Worm (Caenorhabditis elegans): ENCODE measurements around the gene sir-2.2.

The sir-2.2 gene

ce11 chrX:13349230-13350122 is 21.6 kb downstream of the sir-2.2 start (continued):
- TF ChIP-seq ztf-18 (tag; optimal IDR thresholded peaks at IDR 0.05) (no peak), F39B2.1 (GFP tag; IDR thresholded peaks at IDR 0.05) (no peak), Y56A3A.18 (GFP tag; IDR thresholded peaks at IDR 0.05) (peak; percentile 44), F57A8.1 (GFP tag; optimal IDR thresholded peaks at IDR 0.05) (no peak), aptf-3 (GFP tag; IDR thresholded peaks at IDR 0.05) (no peak), atf-7 (tag; optimal IDR thresholded peaks at IDR 0.05) (peak; percentile 39), ceh-27 (GFP tag; optimal IDR thresholded peaks at IDR 0.05) (no peak), sea-2 (GFP tag; IDR thresholded peaks at IDR 0.05) (no peak), ccch-3 (GFP tag; optimal IDR thresholded peaks at IDR 0.05) (no peak), F49E8.2 (tag; optimal IDR thresholded peaks at IDR 0.05; ENCODE audit: insufficient read depth) (no peak), nhr-179 (tag; optimal IDR thresholded peaks at IDR 0.05) (no peak), ceh-58 (GFP tag; IDR thresholded peaks at IDR 0.05) (no peak), lin-35 (GFP tag; optimal IDR thresholded peaks at IDR 0.05) (peak in 2 of 3 experiments; percentile 21 to 80), madf-3 (GFP tag; IDR thresholded peaks at IDR 0.05) (0 out of 2 replicates have a peak, but pooled peaks have one; percentile 24), efl-1 (GFP tag; optimal IDR thresholded peaks at IDR 0.05) (no peak), let-526 (GFP tag; IDR thresholded peaks at IDR 0.05) (no peak), gei-17 (GFP tag; optimal IDR thresholded peaks at IDR 0.05) (peak; percentile 67), snpc-3.4 (tag; optimal IDR thresholded peaks at IDR 0.05) (no peak), B0261.1 (tag; optimal IDR thresholded peaks at IDR 0.05) (peak; percentile 18), ztf-6 (GFP tag; IDR thresholded peaks at IDR 0.05) (no peak), T26A5.8 (tag; optimal IDR thresholded peaks at IDR 0.05) (no peak), fkh-3 (tag; optimal IDR thresholded peaks at IDR 0.05) (no peak), hmg-20 (GFP tag; IDR thresholded peaks at IDR 0.05) (no peak), madf-10 (tag; optimal IDR thresholded peaks at IDR 0.05) (peak; percentile 23), madf-6 (GFP tag; IDR thresholded peaks at IDR 0.05) (peak; percentile 36; the same call in 1 of the 2 replicates), ets-4 (GFP tag; optimal IDR thresholded peaks at IDR 0.05) (no peak), lag-1 (GFP tag; IDR thresholded peaks at IDR 0.05) (no peak), bed-2 (GFP tag; IDR thresholded peaks at IDR 0.05) (no peak), rcor-1 (GFP tag; IDR thresholded peaks at IDR 0.05) (no peak), K12H6.12 (tag; optimal IDR thresholded peaks at IDR 0.05) (no peak), tlf-1 (GFP tag; optimal IDR thresholded peaks at IDR 0.05) (peak; percentile 39), hrde-1 (tag; optimal IDR thresholded peaks at IDR 0.05; ENCODE audit: borderline replicate concordance) (no peak), sptf-2 (GFP tag; optimal IDR thresholded peaks at IDR 0.05) (no peak), lsl-1 (GFP tag; optimal IDR thresholded peaks at IDR 0.05) (no peak), F33H1.4 (GFP tag; IDR thresholded peaks at IDR 0.05) (no peak), dox-1 (GFP tag; IDR thresholded peaks at IDR 0.05) (no peak; the same call in 1 of the 2 replicates), nhr-90 (tag; optimal IDR thresholded peaks at IDR 0.05) (peak; percentile 26), snpc-1.1 (tag; optimal IDR thresholded peaks at IDR 0.05; ENCODE audit: insufficient read depth) (no peak), akir-1 (GFP tag; optimal IDR thresholded peaks at IDR 0.05) (no peak)

Data from whole organism, young adult.